Worm (Caenorhabditis elegans): Measurements from ENCODE around the gene ttr-10.

The ttr-10 gene

ce11 chrV:7553873-7554362 is at the start of gene ttr-10:
Gene ttr-10 (minus strand): TSS chrV:7553923.
- TF ChIP-seq nfyb-1 (GFP tag; IDR thresholded peaks at IDR 0.05) (no peak), athp-1 (tag; optimal IDR thresholded peaks at IDR 0.05) (no peak), lag-1 (GFP tag; IDR thresholded peaks at IDR 0.05) (no peak), rpc-1 (optimal IDR thresholded peaks at IDR 0.05) (no peak), rpc-1 (tag; optimal IDR thresholded peaks at IDR 0.05) (no peak), egrh-3 (GFP tag; IDR thresholded peaks at IDR 0.05) (no peak), tbp1 (GFP tag; optimal IDR thresholded peaks at IDR 0.05) (no peak)

ce11 chrV:7603404-7603803 is 49.7 kb upstream of the ttr-10 start, which contains the start of gene C50E3.11:
Gene C50E3.11 (minus strand): TSS chrV:7603486.
- peak; percentile 28 for TF ChIP-seq dpl-1 (GFP tag; optimal IDR thresholded peaks at IDR 0.05)
- TF ChIP-seq madf-8 (GFP tag; conservative IDR thresholded peaks at IDR 0.05), result peak; percentile 26; the same call in 1 of the 2 replicates
- peak; percentile 86 for TF ChIP-seq efl-1 (GFP tag; optimal IDR thresholded peaks at IDR 0.05)
- TF ChIP-seq nhr-179 (tag; optimal IDR thresholded peaks at IDR 0.05), result no peak
- peak; percentile 84 for TF ChIP-seq madf-6 (GFP tag; IDR thresholded peaks at IDR 0.05)

- TF ChIP-seq attf-3 (GFP tag; conservative IDR thresholded peaks at IDR 0.05), result no peak
- TF ChIP-seq cebp-1 (GFP tag; IDR thresholded peaks at IDR 0.05), result no peak
- no peak for TF ChIP-seq cebp-1 (tag; optimal IDR thresholded peaks at IDR 0.05)
- no peak for TF ChIP-seq fkh-3 (tag; optimal IDR thresholded peaks at IDR 0.05)
- no peak for TF ChIP-seq K11D2.4 (GFP tag; IDR thresholded peaks at IDR 0.05)
- no peak for TF ChIP-seq zfh-2 (GFP tag; conservative IDR thresholded peaks at IDR 0.05)
- no peak for TF ChIP-seq unc-62 (GFP tag; optimal IDR thresholded peaks at IDR 0.05)
- TF ChIP-seq nhr-90 (tag; optimal IDR thresholded peaks at IDR 0.05), result no peak
- no peak for TF ChIP-seq ztf-28 (GFP tag; IDR thresholded peaks at IDR 0.05)
- no peak for TF ChIP-seq B0019.2 (GFP tag; conservative IDR thresholded peaks at IDR 0.05)
- no peak for TF ChIP-seq nfya-1 (tag; optimal IDR thresholded peaks at IDR 0.05; ENCODE audit: borderline replicate concordance, insufficient read depth)
- no peak for TF ChIP-seq C06A6.2 (GFP tag; conservative IDR thresholded peaks at IDR 0.05)
- no peak for TF ChIP-seq nhr-80 (tag; optimal IDR thresholded peaks at IDR 0.05)
- TF ChIP-seq sptf-2 (GFP tag; optimal IDR thresholded peaks at IDR 0.05), result no peak
- TF ChIP-seq snpc-1.1 (tag; optimal IDR thresholded peaks at IDR 0.05; ENCODE audit: insufficient read depth), result no peak
- no peak for TF ChIP-seq bed-1 (GFP tag; IDR thresholded peaks at IDR 0.05)
- TF ChIP-seq sea-2 (GFP tag; IDR thresholded peaks at IDR 0.05), result no peak
- no peak for TF ChIP-seq tlf-1 (GFP tag; optimal IDR thresholded peaks at IDR 0.05)
These were observed 47.7 kb upstream of the ttr-10 start, which contains the start of gene scl-26 for ce11 chrV:7601443-7601842. Gene scl-26 (minus strand): TSS chrV:7601543.

ce11 chrV:7600149-7600548 is 46.4 kb upstream of the ttr-10 start, which contains the start of gene C50E3.9:
Gene C50E3.9 (minus strand): TSS chrV:7600249.
- no peak for TF ChIP-seq snpc-1.3 (tag; optimal IDR thresholded peaks at IDR 0.05; ENCODE audit: insufficient read depth)
- no peak for TF ChIP-seq nhr-27 (tag; optimal IDR thresholded peaks at IDR 0.05)
- TF ChIP-seq F10E7.11 (tag; optimal IDR thresholded peaks at IDR 0.05), result no peak
- no peak for TF ChIP-seq tbx-9 (tag; optimal IDR thresholded peaks at IDR 0.05; ENCODE audit: borderline replicate concordance)
- no peak for TF ChIP-seq hlh-12 (tag; optimal IDR thresholded peaks at IDR 0.05)
- TF ChIP-seq ztf-18 (tag; optimal IDR thresholded peaks at IDR 0.05), result no peak
- TF ChIP-seq F57A8.1 (GFP tag; optimal IDR thresholded peaks at IDR 0.05), result no peak
- TF ChIP-seq unc-62 (GFP tag; optimal IDR thresholded peaks at IDR 0.05), result no peak
- no peak for TF ChIP-seq lin-26 (GFP tag; IDR thresholded peaks at IDR 0.05)
- no peak for TF ChIP-seq ceh-91 (GFP tag; IDR thresholded peaks at IDR 0.05)
- TF ChIP-seq xnd-1 (tag; optimal IDR thresholded peaks at IDR 0.05), result no peak
- no peak for TF ChIP-seq F55B11.4 (tag; optimal IDR thresholded peaks at IDR 0.05; ENCODE audit: borderline replicate concordance, insufficient read depth)
- no peak for TF ChIP-seq egrh-3 (GFP tag; IDR thresholded peaks at IDR 0.05)
- no peak for TF ChIP-seq snpc-1.1 (tag; optimal IDR thresholded peaks at IDR 0.05; ENCODE audit: insufficient read depth)
- no peak for TF ChIP-seq ets-4 (GFP tag; optimal IDR thresholded peaks at IDR 0.05)
- no peak for TF ChIP-seq aptf-3 (GFP tag; IDR thresholded peaks at IDR 0.05)
- no peak for TF ChIP-seq him-1 (tag; optimal IDR thresholded peaks at IDR 0.05)

Data from whole organism, young adult.